Worm (Caenorhabditis elegans) whole organism, L4/young adult: ENCODE data around the gene srab-1.

Experiments
- W03F9.2 ChIP-seq: fragments of 150-350 bp; optimal IDR thresholded peaks from 2 replicates; lab custom pipeline; 2014; ENCODE audit warnings: missing biosample characterization, missing genetic modification characterization
- dao-5 ChIP-seq: sonication (generic microtip); optimal IDR thresholded peaks from 2 replicates; lab custom pipeline; 2016; ENCODE audit warnings: missing genotype, missing genetic modification characterization, moderate library complexity, missing compliant biosample characterization
- him-1 ChIP-seq: sonication (generic microtip); optimal IDR thresholded peaks from 2 replicates; lab custom pipeline; 2016; ENCODE audit warnings: missing genotype, missing genetic modification reagents, missing genetic modification characterization, missing compliant biosample characterization

- TF ChIP-seq him-1 (no peak), W03F9.2 (no peak), dao-5 (tag; lab: Kevin White, UChicago) (no peak)
These were observed 8.8 kb upstream of the srab-1 start, which contains the start of gene ugt-63 for ce11 chrV:5110684-5111083.
